Comparison of ENCODE assay signal across 3 fruit fly cellular contexts in the genomic region with DNA sequence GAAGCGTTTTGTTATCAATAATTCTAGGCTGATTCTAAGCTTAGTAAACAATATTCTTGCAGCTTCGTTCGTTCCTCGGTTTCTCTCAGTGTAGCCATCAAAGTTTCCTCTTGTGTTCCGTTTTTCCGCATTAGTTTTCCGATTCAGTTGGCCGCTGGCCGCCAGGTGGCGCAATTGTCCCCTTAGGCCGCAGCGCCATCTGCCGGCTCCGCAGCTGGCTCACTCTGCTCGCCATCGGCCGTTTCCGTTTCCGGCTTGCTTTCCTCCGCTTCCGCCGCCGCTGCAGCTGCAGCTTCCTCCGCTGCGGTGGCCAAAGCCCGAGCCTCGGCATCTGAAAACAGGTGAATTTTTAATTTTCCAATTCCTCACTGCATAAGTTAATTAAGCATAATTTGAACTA.
A peak's percentile ranks its signal among the peaks of the same experiment; 100 is the strongest.
TF ChIP-seq lines count a peak whose summit lies in the region.

No protein-coding gene starts in this region.

TF ChIP-seq in whole organism, embryonic, 481 proteins besides CTCF, POLR2A, EP300 and RAD21 (continued from another document and continues in another):
- TF ChIP-seq CG30431 (GFP tag; optimal IDR thresholded peaks at IDR 0.05; lab: Kevin White, UChicago), result peak; percentile 98
- peak; percentile 81 for TF ChIP-seq CG43689 (GFP tag; IDR thresholded peaks at IDR 0.05; lab: Robert Waterston, UW)
- peak; percentile 81 for TF ChIP-seq tio (GFP tag; optimal IDR thresholded peaks at IDR 0.05; lab: Kevin White, UChicago)
- TF ChIP-seq CG2199 (GFP tag; IDR thresholded peaks at IDR 0.05; lab: Robert Waterston, UW), result peak; percentile 98
- peak; percentile 91 for TF ChIP-seq Rfx (GFP tag; IDR thresholded peaks at IDR 0.05; lab: Robert Waterston, UW)
- peak; percentile 97 for TF ChIP-seq btn (GFP tag; optimal IDR thresholded peaks at IDR 0.05; lab: Kevin White, UChicago)
- peak; percentile 95 to 96 for TF ChIP-seq chif (GFP tag; optimal IDR thresholded peaks at IDR 0.05; lab: Kevin White, UChicago)
- peak; percentile 90 for TF ChIP-seq CG8388 (GFP tag; optimal IDR thresholded peaks at IDR 0.05; lab: Kevin White, UChicago)
- TF ChIP-seq toy (GFP tag; IDR thresholded peaks at IDR 0.05; lab: Robert Waterston, UW), result peak; percentile 84
- TF ChIP-seq Adf1 (GFP tag; IDR thresholded peaks at IDR 0.05; lab: Robert Waterston, UW), result 0 out of 2 replicates have a peak, but pooled peaks have one; percentile 21
- peak; percentile 87 for TF ChIP-seq dmrt99B (tag; optimal IDR thresholded peaks at IDR 0.05; lab: Kevin White, UChicago)
- TF ChIP-seq CG11504 (tag; optimal IDR thresholded peaks at IDR 0.05; lab: Kevin White, UChicago), result peak; percentile 87
- TF ChIP-seq CG5180 (GFP tag; optimal IDR thresholded peaks at IDR 0.05; lab: Kevin White, UChicago), result peak; percentile 88
- TF ChIP-seq Usf (GFP tag; optimal IDR thresholded peaks at IDR 0.05; lab: Kevin White, UChicago), result peak; percentile 87
- TF ChIP-seq Spps (tag; optimal IDR thresholded peaks at IDR 0.05; lab: Kevin White, UChicago), result peak; percentile 75
- no peak for TF ChIP-seq CG8478 (optimal IDR thresholded peaks at IDR 0.05; lab: Kevin White, UChicago)
- peak; percentile 95 for TF ChIP-seq az2 (GFP tag; optimal IDR thresholded peaks at IDR 0.05; lab: Kevin White, UChicago)
- peak; percentile 100 for TF ChIP-seq CG7271 (tag; optimal IDR thresholded peaks at IDR 0.05; lab: Kevin White, UChicago)
- TF ChIP-seq CG42726 (GFP tag; IDR thresholded peaks at IDR 0.05; lab: Robert Waterston, UW; ENCODE audit: partially characterized antibody), result peak; percentile 50; the same call in 1 of the 2 replicates
- peak; percentile 88 for TF ChIP-seq ttk (GFP tag; IDR thresholded peaks at IDR 0.05; lab: Robert Waterston, UW)
- peak; percentile 93 for TF ChIP-seq CG10979 (tag; optimal IDR thresholded peaks at IDR 0.05; lab: Kevin White, UChicago)
- TF ChIP-seq CG12104 (GFP tag; optimal IDR thresholded peaks at IDR 0.05; lab: Kevin White, UChicago), result peak; percentile 89
- peak; percentile 82 for TF ChIP-seq slbo (GFP tag; IDR thresholded peaks at IDR 0.05; lab: Robert Waterston, UW)
- TF ChIP-seq tx (GFP tag; optimal IDR thresholded peaks at IDR 0.05; lab: Kevin White, UChicago), result peak; percentile 75
- TF ChIP-seq PHDP (tag; optimal IDR thresholded peaks at IDR 0.05; lab: Kevin White, UChicago), result peak; percentile 93
- TF ChIP-seq aop (GFP tag; IDR thresholded peaks at IDR 0.05; lab: Robert Waterston, UW), result peak; percentile 74; the same call in 1 of the 2 replicates
- TF ChIP-seq kay (GFP tag; optimal IDR thresholded peaks at IDR 0.05; lab: Kevin White, UChicago), result peak; percentile 40
- TF ChIP-seq CG7839 (tag; optimal IDR thresholded peaks at IDR 0.05; lab: Kevin White, UChicago), result peak; percentile 92
- TF ChIP-seq CkIIα-i1 (GFP tag; IDR thresholded peaks at IDR 0.05; lab: Robert Waterston, UW), result peak; percentile 74
- TF ChIP-seq her (GFP tag; optimal IDR thresholded peaks at IDR 0.05; lab: Kevin White, UChicago), result peak; percentile 94
- peak; percentile 77 for TF ChIP-seq z (GFP tag; IDR thresholded peaks at IDR 0.05; lab: Robert Waterston, UW)
- peak; percentile 98 for TF ChIP-seq fd102C (GFP tag; optimal IDR thresholded peaks at IDR 0.05; lab: Kevin White, UChicago)
- TF ChIP-seq phol (tag; optimal IDR thresholded peaks at IDR 0.05; lab: Kevin White, UChicago), result peak; percentile 94
- TF ChIP-seq lbe (GFP tag; optimal IDR thresholded peaks at IDR 0.05; lab: Kevin White, UChicago), result no peak
- TF ChIP-seq Fer3 (tag; optimal IDR thresholded peaks at IDR 0.05; lab: Kevin White, UChicago), result peak; percentile 89
- TF ChIP-seq CG10209 (GFP tag; optimal IDR thresholded peaks at IDR 0.05; lab: Kevin White, UChicago), result peak; percentile 95
- peak; percentile 95 for TF ChIP-seq CG9876 (GFP tag; optimal IDR thresholded peaks at IDR 0.05; lab: Kevin White, UChicago)
- TF ChIP-seq CG10321 (GFP tag; IDR thresholded peaks at IDR 0.05; lab: Robert Waterston, UW), result peak; percentile 68
- TF ChIP-seq Max (GFP tag; optimal IDR thresholded peaks at IDR 0.05; lab: Kevin White, UChicago), result peak; percentile 79
- TF ChIP-seq CG9437 (GFP tag; optimal IDR thresholded peaks at IDR 0.05; lab: Kevin White, UChicago), result peak; percentile 87
- TF ChIP-seq CG11723 (GFP tag; optimal IDR thresholded peaks at IDR 0.05; lab: Kevin White, UChicago), result peak; percentile 97

TF ChIP-seq in whole organism, prepupa, 60 proteins besides CTCF, POLR2A, EP300 and RAD21 (continued from another document):
- peak; percentile 40 to 58 for TF ChIP-seq salr (GFP tag; optimal IDR thresholded peaks at IDR 0.05; lab: Kevin White, UChicago)
- peak; percentile 38 for TF ChIP-seq lz (GFP tag; optimal IDR thresholded peaks at IDR 0.05; lab: Kevin White, UChicago)
- TF ChIP-seq CG8632 (GFP tag; optimal IDR thresholded peaks at IDR 0.05; lab: Kevin White, UChicago), result peak; percentile 23
- TF ChIP-seq Blimp-1 (GFP tag; optimal IDR thresholded peaks at IDR 0.05; lab: Kevin White, UChicago), result peak; percentile 25
- TF ChIP-seq CG6163 (GFP tag; IDR thresholded peaks at IDR 0.05; lab: Robert Waterston, UW), result peak; percentile 86
- peak; percentile 52 for TF ChIP-seq CG6792 (GFP tag; optimal IDR thresholded peaks at IDR 0.05; lab: Kevin White, UChicago)
- peak; percentile 62 for TF ChIP-seq achi (GFP tag; optimal IDR thresholded peaks at IDR 0.05; lab: Kevin White, UChicago)
- peak; percentile 75 for TF ChIP-seq CG6808 (GFP tag; optimal IDR thresholded peaks at IDR 0.05; lab: Kevin White, UChicago)
- TF ChIP-seq Hr38 (GFP tag; optimal IDR thresholded peaks at IDR 0.05; lab: Kevin White, UChicago), result no peak
- TF ChIP-seq dsx (GFP tag; optimal IDR thresholded peaks at IDR 0.05; lab: Kevin White, UChicago; ENCODE audit: poor library complexity, severe bottlenecking), result peak; percentile 24
- peak; percentile 40 for TF ChIP-seq CG31627 (GFP tag; optimal IDR thresholded peaks at IDR 0.05; lab: Kevin White, UChicago)
- peak; percentile 46 for TF ChIP-seq CG4318 (GFP tag; optimal IDR thresholded peaks at IDR 0.05; lab: Kevin White, UChicago)
- TF ChIP-seq eg (GFP tag; IDR thresholded peaks at IDR 0.05; lab: Robert Waterston, UW), result peak; percentile 79
- peak; percentile 47 for TF ChIP-seq CG32006 (GFP tag; optimal IDR thresholded peaks at IDR 0.05; lab: Kevin White, UChicago)
- no peak for TF ChIP-seq CG6276 (GFP tag; optimal IDR thresholded peaks at IDR 0.05; lab: Kevin White, UChicago)
- TF ChIP-seq dac (GFP tag; optimal IDR thresholded peaks at IDR 0.05; lab: Kevin White, UChicago), result no peak
- peak; percentile 50 for TF ChIP-seq acj6 (GFP tag; optimal IDR thresholded peaks at IDR 0.05; lab: Kevin White, UChicago)
- peak; percentile 94 for TF ChIP-seq Eip78C (GFP tag; lab: Kevin White, UChicago)
- TF ChIP-seq Eip75B (GFP tag; optimal IDR thresholded peaks at IDR 0.05; lab: Kevin White, UChicago), result peak; percentile 69
- peak; percentile 81 for TF ChIP-seq CG6854 (GFP tag; optimal IDR thresholded peaks at IDR 0.05; lab: Kevin White, UChicago)
- TF ChIP-seq Hr39 (GFP tag; optimal IDR thresholded peaks at IDR 0.05; lab: Kevin White, UChicago), result no peak
- peak; percentile 60 for TF ChIP-seq topi (GFP tag; optimal IDR thresholded peaks at IDR 0.05; lab: Kevin White, UChicago)
- peak; percentile 44 for TF ChIP-seq CG8319 (GFP tag; optimal IDR thresholded peaks at IDR 0.05; lab: Kevin White, UChicago)
- TF ChIP-seq Ets21C (GFP tag; optimal IDR thresholded peaks at IDR 0.05; lab: Kevin White, UChicago), result no peak
- peak; percentile 75 for TF ChIP-seq CG1621 (tag; optimal IDR thresholded peaks at IDR 0.05; lab: Kevin White, UChicago)
- TF ChIP-seq Sox15 (GFP tag; optimal IDR thresholded peaks at IDR 0.05; lab: Kevin White, UChicago), result no peak
- peak; percentile 55 for TF ChIP-seq CG11294 (GFP tag; IDR thresholded peaks at IDR 0.05; lab: Robert Waterston, UW)
- peak; percentile 65 to 81 for TF ChIP-seq ss (GFP tag; optimal IDR thresholded peaks at IDR 0.05; lab: Kevin White, UChicago)
- peak; percentile 17 for TF ChIP-seq vri (GFP tag; optimal IDR thresholded peaks at IDR 0.05; lab: Kevin White, UChicago)
- TF ChIP-seq CG15336 (GFP tag; IDR thresholded peaks at IDR 0.05; lab: Robert Waterston, UW), result peak; percentile 25; the same call in 1 of the 2 replicates
- peak; percentile 66 for TF ChIP-seq pdm3 (GFP tag; optimal IDR thresholded peaks at IDR 0.05; lab: Kevin White, UChicago)
- TF ChIP-seq Ets96B (tag; optimal IDR thresholded peaks at IDR 0.05; lab: Kevin White, UChicago), result peak; percentile 47
- no peak for TF ChIP-seq Sox102F (GFP tag; optimal IDR thresholded peaks at IDR 0.05; lab: Kevin White, UChicago)
- peak; percentile 20 for TF ChIP-seq fd85E (GFP tag; optimal IDR thresholded peaks at IDR 0.05; lab: Kevin White, UChicago)
- TF ChIP-seq CG10631 (GFP tag; optimal IDR thresholded peaks at IDR 0.05; lab: Kevin White, UChicago), result peak; percentile 3
- peak; percentile 62 for TF ChIP-seq CG11762 (GFP tag; optimal IDR thresholded peaks at IDR 0.05; lab: Kevin White, UChicago; ENCODE audit: insufficient read depth)
- TF ChIP-seq CG9139 (GFP tag; optimal IDR thresholded peaks at IDR 0.05; lab: Kevin White, UChicago), result peak; percentile 81
- TF ChIP-seq Eip93F (GFP tag; optimal IDR thresholded peaks at IDR 0.05; lab: Kevin White, UChicago), result no peak
- peak; percentile 33 for TF ChIP-seq Lpt (GFP tag; optimal IDR thresholded peaks at IDR 0.05; lab: Kevin White, UChicago)
- no peak for TF ChIP-seq Sox14 (GFP tag; optimal IDR thresholded peaks at IDR 0.05; lab: Kevin White, UChicago)
- peak; percentile 53 for TF ChIP-seq fd59A (GFP tag; optimal IDR thresholded peaks at IDR 0.05; lab: Kevin White, UChicago)

TF ChIP-seq in whole organism, pupa, 21 proteins besides CTCF, POLR2A, EP300 and RAD21 (continued from another document):
- no peak for TF ChIP-seq Snoo (tag; optimal IDR thresholded peaks at IDR 0.05; lab: Kevin White, UChicago)
TF ChIP-seq in whole organism, pupa: peak in this region for 15.
